Fruit fly (Drosophila melanogaster): Measurements from ENCODE around the gene CG10098.
A peak's percentile ranks its signal among the peaks of the same experiment; 100 is the strongest.

CG10098 gene

DNA sequence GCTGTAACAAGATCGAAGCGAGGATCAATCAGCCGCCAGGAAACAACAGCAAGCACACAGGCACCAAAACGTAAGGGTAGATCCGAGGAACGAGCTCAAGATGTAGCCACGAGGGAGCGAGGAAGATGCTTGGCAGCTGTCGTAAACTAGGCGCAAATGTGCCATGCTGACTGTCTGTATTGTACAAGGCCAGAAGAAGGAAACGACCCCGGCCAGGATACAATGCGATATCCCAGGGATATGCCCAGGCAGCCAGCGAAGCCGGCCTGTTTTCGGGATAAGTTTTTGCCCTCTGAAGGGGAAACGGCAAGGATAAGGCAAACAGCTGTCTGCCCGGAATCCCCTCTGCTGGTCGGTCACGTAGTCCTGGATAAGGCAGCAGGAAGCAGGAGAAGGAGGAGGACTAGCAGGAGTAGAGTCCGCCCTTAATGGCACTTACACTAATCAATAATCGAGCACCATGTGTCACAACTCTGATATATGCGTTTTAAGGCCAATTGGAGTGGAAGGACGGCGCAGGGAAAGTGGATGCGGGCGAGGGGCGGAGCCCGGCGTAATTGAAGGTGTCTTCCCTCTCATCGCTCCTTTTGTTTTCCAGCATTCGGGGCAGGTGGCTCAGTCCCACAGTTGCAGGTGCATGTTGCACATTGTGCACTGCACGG is 18.7 kb upstream of the CG10098 start (continued):
- TF ChIP-seq Deaf1 (tag; optimal IDR thresholded peaks at IDR 0.05): no peak
- TF ChIP-seq shn (GFP tag; optimal IDR thresholded peaks at IDR 0.05): no peak
- TF ChIP-seq ro (GFP tag; IDR thresholded peaks at IDR 0.05): no peak
- TF ChIP-seq CG9932 (GFP tag; IDR thresholded peaks at IDR 0.05): no peak
- TF ChIP-seq B-H2 (GFP tag; optimal IDR thresholded peaks at IDR 0.05): no peak
- TF ChIP-seq klu (GFP tag; IDR thresholded peaks at IDR 0.05): no peak
- TF ChIP-seq Nf-YA (GFP tag; IDR thresholded peaks at IDR 0.05): no peak
- no peak for TF ChIP-seq CG1602 (GFP tag; optimal IDR thresholded peaks at IDR 0.05)
- no peak for TF ChIP-seq Antp (GFP tag; optimal IDR thresholded peaks at IDR 0.05)
- 0 out of 2 replicates have a peak, but pooled peaks have one; percentile 22 for TF ChIP-seq CG4360 (GFP tag; IDR thresholded peaks at IDR 0.05)
- TF ChIP-seq pnt (GFP tag; optimal IDR thresholded peaks at IDR 0.05): no peak
- peak; percentile 84 for TF ChIP-seq ac (GFP tag; optimal IDR thresholded peaks at IDR 0.05)
- peak; percentile 30 for TF ChIP-seq da (GFP tag; optimal IDR thresholded peaks at IDR 0.05)
- TF ChIP-seq Max (GFP tag; optimal IDR thresholded peaks at IDR 0.05): no peak
- no peak for TF ChIP-seq CG14710 (tag; optimal IDR thresholded peaks at IDR 0.05)
- TF ChIP-seq twi (tag; optimal IDR thresholded peaks at IDR 0.05): peak; percentile 93
- no peak for TF ChIP-seq Sox102F (GFP tag; optimal IDR thresholded peaks at IDR 0.05)
- no peak for TF ChIP-seq trem (tag; optimal IDR thresholded peaks at IDR 0.05)
- TF ChIP-seq ham (GFP tag; IDR thresholded peaks at IDR 0.05): no peak
- no peak for TF ChIP-seq CG17829 (tag; optimal IDR thresholded peaks at IDR 0.05)
- TF ChIP-seq Pdp1 (GFP tag; optimal IDR thresholded peaks at IDR 0.05): no peak
- TF ChIP-seq CG5953 (GFP tag; IDR thresholded peaks at IDR 0.05): no peak
- TF ChIP-seq pzg (GFP tag; optimal IDR thresholded peaks at IDR 0.05): no peak
- TF ChIP-seq CG4730 (GFP tag; IDR thresholded peaks at IDR 0.05): no peak
- TF ChIP-seq cg (GFP tag; optimal IDR thresholded peaks at IDR 0.05): no peak
- no peak for TF ChIP-seq Hand (GFP tag; optimal IDR thresholded peaks at IDR 0.05)
- no peak for TF ChIP-seq CG12659 (GFP tag; optimal IDR thresholded peaks at IDR 0.05)
- no peak for TF ChIP-seq bsh (GFP tag; optimal IDR thresholded peaks at IDR 0.05)
- TF ChIP-seq CG10147 (GFP tag; optimal IDR thresholded peaks at IDR 0.05): no peak
- no peak for TF ChIP-seq CG18764 (GFP tag; optimal IDR thresholded peaks at IDR 0.05)
- TF ChIP-seq ftz-f1 (GFP tag; optimal IDR thresholded peaks at IDR 0.05): no peak
- no peak for TF ChIP-seq CG9876 (GFP tag; optimal IDR thresholded peaks at IDR 0.05)
- peak; percentile 70 for TF ChIP-seq sens (GFP tag)
- TF ChIP-seq btn (GFP tag; optimal IDR thresholded peaks at IDR 0.05): no peak
- no peak for TF ChIP-seq toy (GFP tag; IDR thresholded peaks at IDR 0.05)
- TF ChIP-seq Ets65A (GFP tag): peak; percentile 14
- TF ChIP-seq otp (GFP tag; IDR thresholded peaks at IDR 0.05): no peak
- TF ChIP-seq sima (GFP tag; optimal IDR thresholded peaks at IDR 0.05): no peak
- TF ChIP-seq CG11695 (GFP tag; IDR thresholded peaks at IDR 0.05): no peak
- no peak for TF ChIP-seq ems (GFP tag; optimal IDR thresholded peaks at IDR 0.05)
- no peak for TF ChIP-seq Asciz (GFP tag; optimal IDR thresholded peaks at IDR 0.05)
- no peak for TF ChIP-seq H2.0 (GFP tag; IDR thresholded peaks at IDR 0.05)
- TF ChIP-seq CG7556 (GFP tag; optimal IDR thresholded peaks at IDR 0.05): no peak
- TF ChIP-seq dysf (GFP tag; IDR thresholded peaks at IDR 0.05): no peak
- TF ChIP-seq rib (GFP tag; IDR thresholded peaks at IDR 0.05): no peak
- TF ChIP-seq jigr1 (GFP tag; IDR thresholded peaks at IDR 0.05): no peak
- no peak for TF ChIP-seq CG8478 (optimal IDR thresholded peaks at IDR 0.05)
- no peak for TF ChIP-seq CG4404 (GFP tag; IDR thresholded peaks at IDR 0.05)
- no peak for TF ChIP-seq Lhr (GFP tag; optimal IDR thresholded peaks at IDR 0.05)
- TF ChIP-seq CG4854 (GFP tag; optimal IDR thresholded peaks at IDR 0.05): no peak
- TF ChIP-seq CG33213 (GFP tag; optimal IDR thresholded peaks at IDR 0.05): no peak
- TF ChIP-seq sim (GFP tag; IDR thresholded peaks at IDR 0.05): no peak
